Fruit fly (Drosophila melanogaster) whole organism, embryonic: Measurements from ENCODE around the gene bbg.

Experiments
- BtbVII ChIP-seq: fragments of 200-800 bp; sonication (Bioruptor generic); optimal IDR thresholded peaks from 3 replicates; lab custom pipeline; 2017; ENCODE audit warnings: missing biosample characterization, mild to moderate bottlenecking, missing genetic modification characterization
- CG10274 ChIP-seq: fragments of 200-800 bp; sonication (Bioruptor generic); optimal IDR thresholded peaks from 3 replicates; lab custom pipeline; 2017; ENCODE audit warnings: missing biosample characterization, mild to moderate bottlenecking, missing genetic modification characterization
- CG10979 ChIP-seq: fragments of 200-800 bp; sonication (Bioruptor generic); optimal IDR thresholded peaks from 2 replicates; lab custom pipeline; 2018; ENCODE audit warnings: missing biosample characterization, mild to moderate bottlenecking, missing genetic modification characterization, moderate library complexity
- CG13123 ChIP-seq: fragments of 200-800 bp; sonication (Bioruptor generic); optimal IDR thresholded peaks from 2 replicates; lab custom pipeline; 2016; ENCODE audit warnings: missing biosample characterization, missing genetic modification characterization
- CG14710 ChIP-seq: fragments of 200-800 bp; sonication (Bioruptor generic); optimal IDR thresholded peaks from 3 replicates; lab custom pipeline; 2019; ENCODE audit warnings: missing biosample characterization, mild to moderate bottlenecking, missing genetic modification characterization, moderate library complexity
- CG16815 ChIP-seq: fragments of 200-800 bp; sonication (Bioruptor generic); optimal IDR thresholded peaks from 3 replicates; lab custom pipeline; 2017; ENCODE audit warnings: missing biosample characterization, mild to moderate bottlenecking, missing genetic modification characterization
- CG16863 ChIP-seq: fragments of 200-800 bp; sonication (Bioruptor generic); optimal IDR thresholded peaks from 3 replicates; lab custom pipeline; 2016; ENCODE audit warnings: missing biosample characterization, missing genetic modification characterization
- CG18599 ChIP-seq: fragments of 200-800 bp; sonication (Bioruptor generic); optimal IDR thresholded peaks from 3 replicates; lab custom pipeline; 2017; ENCODE audit warnings: missing biosample characterization, missing genetic modification characterization, mild to moderate bottlenecking, moderate library complexity, missing genetic modification reagents
- CG2129 ChIP-seq: fragments of 200-800 bp; sonication (Bioruptor generic); IDR thresholded peaks from 2 replicates; pipeline ENCODE4 v1.3.6; 2022; ENCODE audit warnings: missing biosample characterization, missing genetic modification characterization; ENCODE audit not compliant: partially characterized antibody
- CG2202 ChIP-seq: fragments of 200-800 bp; sonication (Bioruptor generic); optimal IDR thresholded peaks from 2 replicates; lab custom pipeline; 2018; ENCODE audit warnings: missing biosample characterization, mild to moderate bottlenecking, missing genetic modification characterization
- CG2712 ChIP-seq: fragments of 200-800 bp; optimal IDR thresholded peaks from 3 replicates; lab custom pipeline; 2019; ENCODE audit warnings: missing biosample characterization, mild to moderate bottlenecking, missing genetic modification characterization, moderate library complexity
- CG31365 ChIP-seq: fragments of 200-800 bp; sonication (Bioruptor generic); optimal IDR thresholded peaks from 2 replicates; lab custom pipeline; 2018; ENCODE audit warnings: missing biosample characterization, mild to moderate bottlenecking, missing genetic modification characterization
- CG4617 ChIP-seq: fragments of 200-800 bp; sonication (Bioruptor generic); optimal IDR thresholded peaks from 3 replicates; lab custom pipeline; 2016; ENCODE audit warnings: missing biosample characterization, missing genetic modification characterization, borderline replicate concordance
- CG4707 ChIP-seq: fragments of 200-800 bp; sonication (Bioruptor generic); optimal IDR thresholded peaks from 2 replicates; lab custom pipeline; 2018; ENCODE audit warnings: missing biosample characterization, mild to moderate bottlenecking, missing genetic modification characterization, moderate library complexity
- CG4730 ChIP-seq: fragments of 200-800 bp; sonication (Bioruptor generic); IDR thresholded peaks from 2 replicates; pipeline ENCODE4 v1.3.6; 2022; ENCODE audit warnings: missing biosample characterization, missing genetic modification characterization
- CG6272 ChIP-seq: fragments of 200-800 bp; sonication (Bioruptor generic); IDR thresholded peaks from 2 replicates; pipeline ENCODE4 v1.3.6; 2022; ENCODE audit warnings: missing biosample characterization, missing genetic modification characterization
- CG8359 ChIP-seq: fragments of 200-800 bp; sonication (Bioruptor generic); optimal IDR thresholded peaks from 2 replicates; lab custom pipeline; 2017; ENCODE audit warnings: missing biosample characterization, mild to moderate bottlenecking, missing genetic modification characterization, borderline replicate concordance
- CG8924 ChIP-seq: fragments of 200-800 bp; optimal IDR thresholded peaks from 3 replicates; lab custom pipeline; 2019; ENCODE audit warnings: missing biosample characterization, mild to moderate bottlenecking, missing genetic modification characterization, moderate library complexity
- CG8944 ChIP-seq: fragments of 200-800 bp; sonication (Bioruptor generic); optimal IDR thresholded peaks from 3 replicates; lab custom pipeline; 2016; ENCODE audit warnings: missing biosample characterization, missing genetic modification characterization
- Dll ChIP-seq: fragments of 200-800 bp; sonication (Bioruptor generic); IDR thresholded peaks from 4 replicates; pipeline ENCODE4 v1.3.6; 2022; ENCODE audit warnings: missing biosample characterization, missing genetic modification characterization; ENCODE audit not compliant: partially characterized antibody
- Gug ChIP-seq: fragments of 200-800 bp; sonication (Bioruptor generic); IDR thresholded peaks from 4 replicates; pipeline ENCODE4 v1.3.6; 2022; ENCODE audit warnings: missing biosample characterization, missing genetic modification characterization
- HHEX ChIP-seq: fragments of 200-800 bp; sonication (Bioruptor generic); optimal IDR thresholded peaks from 3 replicates; lab custom pipeline; 2017; ENCODE audit warnings: missing biosample characterization, mild to moderate bottlenecking, missing genetic modification characterization, missing genetic modification reagents
- HLH3B ChIP-seq: fragments of 200-800 bp; sonication (Bioruptor generic); IDR thresholded peaks from 2 replicates; pipeline ENCODE4 v1.3.6; 2022; ENCODE audit warnings: missing biosample characterization, missing genetic modification characterization
- Hey ChIP-seq: fragments of 200-800 bp; sonication (Bioruptor generic); optimal IDR thresholded peaks from 3 replicates; lab custom pipeline; 2018; ENCODE audit warnings: missing biosample characterization, mild to moderate bottlenecking, missing genetic modification characterization
- Hr78 ChIP-seq, 2 experiments: fragments of 200-800 bp in 1 of 2; fragments of >200 bp in 1 of 2; sonication (Bioruptor generic) in 1 of 2; optimal IDR thresholded peaks; 2 replicates each; lab custom pipeline; 2017 to 2019; ENCODE audit warnings: missing biosample characterization in 2 of 2, missing genetic modification characterization in 2 of 2, mild to moderate bottlenecking in 1 of 2, moderate library complexity in 1 of 2
- Jarid2 ChIP-seq: fragments of 200-800 bp; sonication (Bioruptor generic); optimal IDR thresholded peaks from 3 replicates; lab custom pipeline; 2017; ENCODE audit warnings: mild to moderate bottlenecking, missing biosample characterization, missing genetic modification reagents, missing genetic modification characterization
- Lhr ChIP-seq: fragments of 200-800 bp; sonication (Bioruptor generic); optimal IDR thresholded peaks from 3 replicates; lab custom pipeline; 2017; ENCODE audit warnings: mild to moderate bottlenecking, missing biosample characterization, missing genetic modification reagents, missing genetic modification characterization
- Lim3 ChIP-seq: fragments of 200-800 bp; sonication (Bioruptor generic); IDR thresholded peaks from 2 replicates; pipeline ENCODE4 v1.3.6; 2022; ENCODE audit warnings: missing biosample characterization, missing genetic modification characterization
- NC2α ChIP-seq: fragments of 200-800 bp; sonication (Bioruptor generic); optimal IDR thresholded peaks from 2 replicates; lab custom pipeline; 2016; ENCODE audit warnings: missing biosample characterization, missing genetic modification characterization
- NK7.1 ChIP-seq: fragments of 200-800 bp; sonication (Bioruptor generic); optimal IDR thresholded peaks from 3 replicates; lab custom pipeline; 2016; ENCODE audit warnings: missing biosample characterization, missing genetic modification characterization
- Nf-YC ChIP-seq: fragments of 200-800 bp; optimal IDR thresholded peaks from 3 replicates; lab custom pipeline; 2019; ENCODE audit warnings: missing biosample characterization, mild to moderate bottlenecking, missing genetic modification characterization, moderate library complexity
- Opbp ChIP-seq: fragments of 200-800 bp; sonication (Bioruptor generic); IDR thresholded peaks from 3 replicates; pipeline ENCODE4 v1.3.6; 2022; ENCODE audit warnings: missing biosample characterization, missing genetic modification characterization; ENCODE audit not compliant: partially characterized antibody
- Scr ChIP-seq: fragments of 200-800 bp; sonication (Bioruptor generic); IDR thresholded peaks from 2 replicates; pipeline ENCODE4 v1.3.6; 2022; ENCODE audit warnings: missing biosample characterization, missing genetic modification characterization; ENCODE audit not compliant: partially characterized antibody
- ab ChIP-seq: fragments of 200-800 bp; sonication (Bioruptor generic); optimal IDR thresholded peaks from 2 replicates; lab custom pipeline; 2016; ENCODE audit warnings: missing biosample characterization, missing genetic modification characterization
- ash1 ChIP-seq: fragments of 200-800 bp; sonication (Bioruptor generic); optimal IDR thresholded peaks from 2 replicates; lab custom pipeline; 2018; ENCODE audit warnings: missing biosample characterization, mild to moderate bottlenecking, missing genetic modification characterization
- danr ChIP-seq: fragments of 200-800 bp; sonication (Bioruptor generic); IDR thresholded peaks from 2 replicates; pipeline ENCODE4 v1.3.6; 2022; ENCODE audit warnings: missing biosample characterization, missing genetic modification characterization
- dmrt99B ChIP-seq: fragments of 200-800 bp; sonication (Bioruptor generic); optimal IDR thresholded peaks from 2 replicates; lab custom pipeline; 2018; ENCODE audit warnings: missing biosample characterization, mild to moderate bottlenecking, missing genetic modification characterization, moderate library complexity
- fd64A ChIP-seq: fragments of 200-800 bp; sonication (Bioruptor generic); optimal IDR thresholded peaks from 3 replicates; lab custom pipeline; 2018; ENCODE audit warnings: missing biosample characterization, mild to moderate bottlenecking, missing genetic modification characterization
- grau ChIP-seq: fragments of 200-800 bp; optimal IDR thresholded peaks from 3 replicates; lab custom pipeline; 2019; ENCODE audit warnings: missing biosample characterization, mild to moderate bottlenecking, missing genetic modification characterization, moderate library complexity
- ken ChIP-seq: fragments of 200-800 bp; sonication (Bioruptor generic); IDR thresholded peaks from 3 replicates; pipeline ENCODE4 v1.3.6; 2022; ENCODE audit warnings: missing biosample characterization, missing genetic modification characterization
- knrl ChIP-seq: fragments of 200-800 bp; sonication (Bioruptor generic); IDR thresholded peaks from 3 replicates; pipeline ENCODE4 v1.3.6; 2022; ENCODE audit warnings: missing biosample characterization, missing genetic modification characterization; ENCODE audit not compliant: partially characterized antibody
- mirr ChIP-seq: fragments of 200-800 bp; sonication (Bioruptor generic); optimal IDR thresholded peaks from 3 replicates; lab custom pipeline; 2018; ENCODE audit warnings: missing biosample characterization, mild to moderate bottlenecking, missing genetic modification characterization
- mld ChIP-seq: fragments of 200-800 bp; sonication (Bioruptor generic); IDR thresholded peaks from 3 replicates; pipeline ENCODE4 v1.3.6; 2022; ENCODE audit warnings: missing biosample characterization, missing genetic modification characterization; ENCODE audit not compliant: partially characterized antibody
- onecut ChIP-seq: fragments of 200-800 bp; sonication (Bioruptor generic); IDR thresholded peaks from 2 replicates; pipeline ENCODE4 v1.3.6; 2022; ENCODE audit warnings: missing biosample characterization, missing genetic modification characterization
- otp ChIP-seq: fragments of 200-800 bp; sonication (Bioruptor generic); IDR thresholded peaks from 3 replicates; pipeline ENCODE4, ENCODE4 v1.3.6; 2022; ENCODE audit warnings: missing biosample characterization, missing genetic modification characterization
- pfk ChIP-seq: fragments of 200-800 bp; sonication (Bioruptor generic); optimal IDR thresholded peaks from 2 replicates; lab custom pipeline; 2018; ENCODE audit warnings: missing biosample characterization, mild to moderate bottlenecking, missing genetic modification characterization, moderate library complexity
- pzg ChIP-seq: fragments of 200-800 bp; sonication (Bioruptor generic); optimal IDR thresholded peaks from 3 replicates; lab custom pipeline; 2018; ENCODE audit warnings: missing biosample characterization, mild to moderate bottlenecking, missing genetic modification characterization, moderate library complexity
- repo ChIP-seq: fragments of 200-800 bp; sonication (Bioruptor generic); optimal IDR thresholded peaks from 2 replicates; lab custom pipeline; 2016; ENCODE audit warnings: missing biosample characterization, missing genetic modification characterization
- sob ChIP-seq: fragments of 200-800 bp; sonication (Bioruptor generic); IDR thresholded peaks from 2 replicates; pipeline ENCODE4 v1.3.6; 2022; ENCODE audit warnings: missing biosample characterization, missing genetic modification characterization
- usp ChIP-seq: fragments of >200 bp; optimal IDR thresholded peaks from 2 replicates; lab custom pipeline; 2017; ENCODE audit warnings: missing biosample characterization, missing genetic modification characterization

The bbg gene

DNA sequence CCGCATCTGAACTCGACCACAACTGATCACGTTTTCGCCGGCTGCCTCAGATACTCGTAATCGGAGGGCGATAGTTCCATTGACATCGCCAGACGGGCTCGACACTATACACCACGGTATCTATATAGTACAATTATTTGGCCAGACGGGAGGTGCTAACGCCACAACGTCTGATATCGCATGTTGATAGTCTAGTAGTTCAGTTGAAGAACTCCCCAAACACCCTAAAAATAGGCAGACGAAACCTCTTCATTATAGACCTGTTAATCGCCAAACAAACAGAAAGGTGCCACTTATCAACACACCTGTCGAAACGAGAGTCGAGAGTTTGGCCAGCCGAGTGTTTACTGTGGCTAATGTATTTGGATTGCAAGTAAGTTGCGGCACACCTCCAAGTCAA lies 19.0 kb upstream of the bbg start (continued):
- TF ChIP-seq CG16815 (GFP tag; lab: Kevin White, UChicago) (no peak), CG2129 (GFP tag; lab: Robert Waterston, UW) (no peak), NC2α (peak; percentile 11), Hey (tag; lab: Kevin White, UChicago) (peak; percentile 58), Lhr (peak; percentile 19), pfk (GFP tag; lab: Kevin White, UChicago) (peak; percentile 47), repo (GFP tag; lab: Kevin White, UChicago) (no peak), CG4707 (GFP tag; lab: Kevin White, UChicago) (peak; percentile 57), mld (GFP tag; lab: Robert Waterston, UW) (no peak), CG14710 (tag; lab: Kevin White, UChicago) (peak; percentile 22), NK7.1 (GFP tag; lab: Kevin White, UChicago) (peak; percentile 19), CG6272 (GFP tag; lab: Robert Waterston, UW) (no peak), dmrt99B (tag; lab: Kevin White, UChicago) (peak; percentile 42), grau (tag; lab: Kevin White, UChicago) (peak; percentile 88), CG31365 (peak; percentile 53), ken (no peak), CG4617 (GFP tag; lab: Kevin White, UChicago) (no peak), CG8359 (GFP tag; lab: Kevin White, UChicago) (peak; percentile 62), onecut (GFP tag; lab: Robert Waterston, UW) (peak; percentile 45), CG4730 (GFP tag; lab: Robert Waterston, UW) (no peak), Jarid2 (GFP tag; lab: Kevin White, UChicago) (peak; percentile 25), Gug (no peak), fd64A (GFP tag; lab: Kevin White, UChicago) (peak; percentile 76), CG18599 (peak; percentile 51), HHEX (peak; percentile 62), Hr78 (GFP tag; optimal IDR thresholded peaks at IDR 0.05; lab: Kevin White, UChicago) (peak in 1 of 2 experiments; percentile 74), CG2712 (tag; lab: Kevin White, UChicago) (peak; percentile 28), HLH3B (peak; percentile 51; the same call in 1 of the 2 replicates), CG13123 (GFP tag; lab: Kevin White, UChicago) (no peak), Lim3 (GFP tag; lab: Robert Waterston, UW) (no peak), CG8944 (GFP tag; lab: Kevin White, UChicago) (no peak), CG10274 (GFP tag; lab: Kevin White, UChicago) (no peak), otp (GFP tag; lab: Robert Waterston, UW) (peak; percentile 71; the same call in 2 of the 3 replicates), knrl (GFP tag; lab: Robert Waterston, UW) (no peak), CG2202 (peak; percentile 17), usp (no peak), Nf-YC (tag; lab: Kevin White, UChicago) (peak; percentile 48), ash1 (GFP tag; lab: Kevin White, UChicago) (no peak), CG10979 (peak; percentile 1), pzg (GFP tag; lab: Kevin White, UChicago) (no peak), danr (GFP tag; lab: Robert Waterston, UW) (no peak), CG16863 (GFP tag; lab: Kevin White, UChicago) (peak; percentile 15), ab (GFP tag; lab: Kevin White, UChicago) (no peak), CG8924 (tag; lab: Kevin White, UChicago) (peak; percentile 21), Scr (GFP tag; lab: Robert Waterston, UW) (no peak), Dll (GFP tag; lab: Robert Waterston, UW) (0 out of 4 replicates have a peak, but pooled peaks have one; percentile 20), BtbVII (GFP tag; lab: Kevin White, UChicago) (peak; percentile 69), Opbp (no peak), mirr (GFP tag; lab: Kevin White, UChicago) (peak; percentile 83), sob (GFP tag; lab: Robert Waterston, UW) (peak; percentile 56; the same call in 1 of the 2 replicates)
